Fruit fly (Drosophila melanogaster): Measurements from ENCODE around the gene CG46509.
"Not testable (repeated sequence)": the region's sequence is repeated elsewhere in the genome, so short reads cannot be mapped to it uniquely, and the experiment has no call there.

- not testable (repeated sequence) for TF ChIP-seq spab (GFP tag; optimal IDR thresholded peaks at IDR 0.05); CG16779 (tag; optimal IDR thresholded peaks at IDR 0.05); CG31627 (GFP tag; optimal IDR thresholded peaks at IDR 0.05); lz (GFP tag; optimal IDR thresholded peaks at IDR 0.05); Eip93F (GFP tag; optimal IDR thresholded peaks at IDR 0.05); CG15336 (GFP tag; IDR thresholded peaks at IDR 0.05); salr (GFP tag; optimal IDR thresholded peaks at IDR 0.05); CG6854 (GFP tag; optimal IDR thresholded peaks at IDR 0.05); CG10669 (GFP tag; optimal IDR thresholded peaks at IDR 0.05); Lpt (GFP tag; optimal IDR thresholded peaks at IDR 0.05); Smox (GFP tag; optimal IDR thresholded peaks at IDR 0.05); net (GFP tag; optimal IDR thresholded peaks at IDR 0.05); esn (GFP tag; optimal IDR thresholded peaks at IDR 0.05); pdm3 (GFP tag; optimal IDR thresholded peaks at IDR 0.05)
Measured at dm6 chrX:22162623-22163022, 9.8 kb upstream of the CG46509 start, which contains the start of gene CG46507.
